Fruit fly (Drosophila melanogaster): ENCODE data around the gene CG9021.

CG9021 gene

dm6 chr2L:5856786-5857185, 47.7 kb downstream of the CG9021 start:
- no peak for TF ChIP-seq CG13204 (GFP tag; optimal IDR thresholded peaks at IDR 0.05)
- no peak for TF ChIP-seq gl (tag; optimal IDR thresholded peaks at IDR 0.05)
- no peak for TF ChIP-seq CG4496 (GFP tag; IDR thresholded peaks at IDR 0.05)
- TF ChIP-seq D1 (tag; optimal IDR thresholded peaks at IDR 0.05), result no peak
- no peak for TF ChIP-seq CG12605 (GFP tag; IDR thresholded peaks at IDR 0.05)
- no peak for TF ChIP-seq CG17806 (tag; optimal IDR thresholded peaks at IDR 0.05)
- no peak for TF ChIP-seq Snoo (tag; optimal IDR thresholded peaks at IDR 0.05)
- no peak for TF ChIP-seq Pif1B (GFP tag; optimal IDR thresholded peaks at IDR 0.05)
- no peak for TF ChIP-seq CG10348 (GFP tag; IDR thresholded peaks at IDR 0.05)
- TF ChIP-seq Pif1A (GFP tag; optimal IDR thresholded peaks at IDR 0.05), result no peak
- no peak for TF ChIP-seq EcR (GFP tag; optimal IDR thresholded peaks at IDR 0.05)
- no peak for TF ChIP-seq fd96Ca (GFP tag; IDR thresholded peaks at IDR 0.05)
- no peak for TF ChIP-seq CG9948 (tag; optimal IDR thresholded peaks at IDR 0.05)
- TF ChIP-seq CG8301 (tag; optimal IDR thresholded peaks at IDR 0.05), result no peak
- TF ChIP-seq rn (GFP tag; IDR thresholded peaks at IDR 0.05), result no peak
- no peak for TF ChIP-seq CG34367 (tag; optimal IDR thresholded peaks at IDR 0.05)
- TF ChIP-seq CG14655 (GFP tag; optimal IDR thresholded peaks at IDR 0.05), result no peak
- TF ChIP-seq Ets98B (GFP tag; IDR thresholded peaks at IDR 0.05), result no peak
- TF ChIP-seq CG15710 (tag; optimal IDR thresholded peaks at IDR 0.05), result no peak
- no peak for TF ChIP-seq CG8159 (tag; optimal IDR thresholded peaks at IDR 0.05)
